Worm (Caenorhabditis elegans): Measurements from ENCODE around the gene E01B7.2.
"Not testable (repeated sequence)": the region's sequence is repeated elsewhere in the genome, so short reads cannot be mapped to it uniquely, and the experiment has no call there.

DNA sequence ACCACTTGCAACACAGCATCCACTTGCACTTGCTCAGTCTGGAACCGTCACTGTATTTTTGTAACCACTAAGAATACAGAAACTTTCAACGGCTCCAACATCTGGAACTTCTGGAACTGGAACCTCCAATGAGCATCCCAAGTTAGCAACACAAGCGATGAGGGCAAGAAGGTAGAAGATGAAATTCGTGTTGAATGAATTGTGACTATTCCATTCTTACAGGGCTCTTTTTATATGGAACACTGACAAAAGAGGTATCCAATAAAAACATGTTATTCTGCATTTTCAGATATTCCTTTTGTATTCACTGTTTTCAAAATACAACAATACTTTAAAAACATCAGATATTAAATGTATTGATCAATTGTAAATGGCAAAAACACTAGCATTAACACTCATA lies 27.6 kb upstream of the E01B7.2 start, which contains the start of gene C06H5.11:
- TF ChIP-seq ref-1 (GFP tag; conservative IDR thresholded peaks at IDR 0.05); cog-1 (tag; optimal IDR thresholded peaks at IDR 0.05); ztf-23 (GFP tag; IDR thresholded peaks at IDR 0.05); med-1 (GFP tag; optimal IDR thresholded peaks at IDR 0.05; ENCODE audit: insufficient read depth); flt-1 (GFP tag; IDR thresholded peaks at IDR 0.05); ztf-29 (GFP tag; IDR thresholded peaks at IDR 0.05): not testable (repeated sequence)
